Worm (Caenorhabditis elegans): ENCODE measurements around the gene W06G6.15.
A peak's percentile ranks its signal among the peaks of the same experiment; 100 is the strongest.

W06G6.15 gene

ce11 chrV:16643558-16643957 is 10.8 kb upstream of the W06G6.15 start, which contains the start of gene srw-77:
Gene srw-77, minus strand, starts transcription at chrV:16643658.
- TF ChIP-seq attf-6 (GFP tag; IDR thresholded peaks at IDR 0.05) (no peak), attf-3 (GFP tag; conservative IDR thresholded peaks at IDR 0.05) (no peak), Y56A3A.18 (GFP tag; IDR thresholded peaks at IDR 0.05) (no peak)

ce11 chrV:16645201-16645940 is 9.0 kb upstream of the W06G6.15 start, which contains the start of gene W06G6.17:
Gene W06G6.17, minus strand, starts transcription at chrV:16645251.
- peak; percentile 62; the same call in 1 of the 2 replicates for TF ChIP-seq lin-26 (GFP tag; IDR thresholded peaks at IDR 0.05)
- peak; percentile 20 for TF ChIP-seq ztf-18 (tag; optimal IDR thresholded peaks at IDR 0.05)
- TF ChIP-seq nhr-90 (tag; optimal IDR thresholded peaks at IDR 0.05) = peak; percentile 48
- 0 out of 2 replicates have a peak, but pooled peaks have one; percentile 20 for TF ChIP-seq ztf-25 (GFP tag; IDR thresholded peaks at IDR 0.05)
- TF ChIP-seq nfyb-1 (GFP tag; IDR thresholded peaks at IDR 0.05) = peak; percentile 69; the same call in 1 of the 2 replicates
- peak; percentile 33; the same call in 1 of the 2 replicates for TF ChIP-seq hmg-1.2 (GFP tag; IDR thresholded peaks at IDR 0.05)
- TF ChIP-seq unc-130 (GFP tag; optimal IDR thresholded peaks at IDR 0.05) = no peak
- peak; percentile 56 for TF ChIP-seq him-1 (tag; optimal IDR thresholded peaks at IDR 0.05)
- TF ChIP-seq rpc-1 (optimal IDR thresholded peaks at IDR 0.05) = peak; percentile 63
- TF ChIP-seq rpc-1 (tag; optimal IDR thresholded peaks at IDR 0.05) = peak; percentile 78
- TF ChIP-seq B0261.1 (tag; optimal IDR thresholded peaks at IDR 0.05) = peak; percentile 64
- peak; percentile 86 for TF ChIP-seq tbp1 (GFP tag; optimal IDR thresholded peaks at IDR 0.05)
- TF ChIP-seq die-1 (tag; optimal IDR thresholded peaks at IDR 0.05) = peak; percentile 56
- peak; percentile 72; the same call in 1 of the 2 replicates for TF ChIP-seq attf-6 (GFP tag; IDR thresholded peaks at IDR 0.05)
- peak; percentile 56 for TF ChIP-seq snpc-1.1 (tag; optimal IDR thresholded peaks at IDR 0.05; ENCODE audit: insufficient read depth)
- TF ChIP-seq xnd-1 (tag; optimal IDR thresholded peaks at IDR 0.05) = no peak
- no peak for TF ChIP-seq bed-1 (GFP tag; IDR thresholded peaks at IDR 0.05)
- peak; percentile 15 for TF ChIP-seq snpc-4 (GFP tag; optimal IDR thresholded peaks at IDR 0.05)
- peak in 3 of 4 experiments; percentile 42 to 86 (median 79) for TF ChIP-seq snpc-4 (tag; optimal IDR thresholded peaks at IDR 0.05)
- no peak for TF ChIP-seq Y95B8A.8 (GFP tag; IDR thresholded peaks at IDR 0.05)
- TF ChIP-seq K12H6.12 (tag; optimal IDR thresholded peaks at IDR 0.05) = no peak

ce11 chrV:16646372-16646771 is 8.0 kb upstream of the W06G6.15 start, which contains the start of gene W06G6.9:
Gene W06G6.9, minus strand, starts transcription at chrV:16646472.
- no peak for TF ChIP-seq fkh-3 (tag; optimal IDR thresholded peaks at IDR 0.05)
- no peak for TF ChIP-seq F52B5.7 (tag; optimal IDR thresholded peaks at IDR 0.05)
- no peak for TF ChIP-seq nhr-80 (tag; optimal IDR thresholded peaks at IDR 0.05)
- TF ChIP-seq B0336.3 (GFP tag; IDR thresholded peaks at IDR 0.05) = no peak
- no peak for TF ChIP-seq rec-8 (tag; optimal IDR thresholded peaks at IDR 0.05)
- TF ChIP-seq ama-1 (optimal IDR thresholded peaks at IDR 0.05) = no peak
- TF ChIP-seq ama-1 (GFP tag; optimal IDR thresholded peaks at IDR 0.05) = no peak
- TF ChIP-seq rpc-1 (optimal IDR thresholded peaks at IDR 0.05) = no peak
- TF ChIP-seq rpc-1 (tag; optimal IDR thresholded peaks at IDR 0.05) = no peak
- no peak for TF ChIP-seq zim-3 (tag; optimal IDR thresholded peaks at IDR 0.05)
- no peak for TF ChIP-seq tbx-9 (tag; optimal IDR thresholded peaks at IDR 0.05; ENCODE audit: borderline replicate concordance)
- TF ChIP-seq Y56A3A.18 (GFP tag; IDR thresholded peaks at IDR 0.05) = no peak
- no peak for TF ChIP-seq K12H6.12 (tag; optimal IDR thresholded peaks at IDR 0.05)
- no peak for TF ChIP-seq lir-1 (GFP tag; conservative IDR thresholded peaks at IDR 0.05)
- no peak for TF ChIP-seq K11D2.4 (GFP tag; IDR thresholded peaks at IDR 0.05)
- no peak for TF ChIP-seq pha-4 (tag; optimal IDR thresholded peaks at IDR 0.05)
- no peak for TF ChIP-seq nhr-179 (tag; optimal IDR thresholded peaks at IDR 0.05)
